Fruit fly (Drosophila melanogaster) whole organism, embryonic: ENCODE results near the gene CG43448.

Source experiments
- Atf-2 ChIP-seq: fragments of 200-800 bp; sonication (Bioruptor generic); optimal IDR thresholded peaks from 2 replicates; lab custom pipeline; 2016; ENCODE audit warnings: missing biosample characterization, missing genetic modification characterization
- Atf6 ChIP-seq: fragments of 200-800 bp; sonication (Bioruptor generic); IDR thresholded peaks from 2 replicates; pipeline ENCODE4 v1.3.6; 2022; ENCODE audit warnings: missing biosample characterization, missing genetic modification characterization
- CG10209 ChIP-seq: fragments of 200-800 bp; sonication (Bioruptor generic); optimal IDR thresholded peaks from 3 replicates; lab custom pipeline; 2017; ENCODE audit warnings: missing biosample characterization, mild to moderate bottlenecking, missing genetic modification characterization, missing genetic modification reagents
- CG10565 ChIP-seq: fragments of 200-800 bp; sonication (Bioruptor generic); optimal IDR thresholded peaks from 3 replicates; lab custom pipeline; 2016; ENCODE audit warnings: missing biosample characterization, mild to moderate bottlenecking, missing genetic modification characterization
- CG12104 ChIP-seq: fragments of 200-800 bp; sonication (Bioruptor generic); optimal IDR thresholded peaks from 3 replicates; lab custom pipeline; 2016; ENCODE audit warnings: missing biosample characterization, missing genetic modification characterization
- CG1233 ChIP-seq: fragments of 200-800 bp; sonication (Bioruptor generic); optimal IDR thresholded peaks from 4 replicates; lab custom pipeline; 2018; ENCODE audit warnings: missing biosample characterization, mild to moderate bottlenecking, missing genetic modification characterization
- CG13123 ChIP-seq: fragments of 200-800 bp; sonication (Bioruptor generic); optimal IDR thresholded peaks from 2 replicates; lab custom pipeline; 2016; ENCODE audit warnings: missing biosample characterization, missing genetic modification characterization
- CG14710 ChIP-seq: fragments of 200-800 bp; sonication (Bioruptor generic); optimal IDR thresholded peaks from 3 replicates; lab custom pipeline; 2019; ENCODE audit warnings: missing biosample characterization, mild to moderate bottlenecking, missing genetic modification characterization, moderate library complexity
- CG14965 ChIP-seq: fragments of 200-800 bp; sonication (Bioruptor generic); optimal IDR thresholded peaks from 2 replicates; lab custom pipeline; 2016; ENCODE audit warnings: missing biosample characterization, missing genetic modification characterization, borderline replicate concordance
- CG1602 ChIP-seq: fragments of 200-800 bp; sonication (Bioruptor generic); optimal IDR thresholded peaks from 3 replicates; lab custom pipeline; 2016; ENCODE audit warnings: missing biosample characterization, missing genetic modification characterization
- CG17829 ChIP-seq: fragments of 200-800 bp; optimal IDR thresholded peaks from 2 replicates; lab custom pipeline; 2019; ENCODE audit warnings: missing biosample characterization, mild to moderate bottlenecking, missing genetic modification characterization, moderate library complexity
- CG2202 ChIP-seq: fragments of 200-800 bp; sonication (Bioruptor generic); optimal IDR thresholded peaks from 2 replicates; lab custom pipeline; 2018; ENCODE audit warnings: missing biosample characterization, mild to moderate bottlenecking, missing genetic modification characterization
- CG31388 ChIP-seq: fragments of 200-800 bp; sonication (Bioruptor generic); optimal IDR thresholded peaks from 2 replicates; lab custom pipeline; 2016; ENCODE audit warnings: missing biosample characterization, missing genetic modification characterization
- CG42726 ChIP-seq: fragments of 200-800 bp; sonication (Bioruptor generic); IDR thresholded peaks from 2 replicates; pipeline ENCODE4 v1.3.6; 2022; ENCODE audit warnings: missing biosample characterization, missing genetic modification characterization; ENCODE audit not compliant: partially characterized antibody
- CG4820 ChIP-seq: fragments of 200-800 bp; sonication (Bioruptor generic); optimal IDR thresholded peaks from 3 replicates; lab custom pipeline; 2016; ENCODE audit warnings: missing biosample characterization, missing genetic modification characterization
- CG6791 ChIP-seq: fragments of 200-800 bp; sonication (Bioruptor generic); IDR thresholded peaks from 3 replicates; pipeline ENCODE4 v1.3.6; 2022; ENCODE audit warnings: missing biosample characterization, missing genetic modification characterization; ENCODE audit not compliant: partially characterized antibody
- CG7556 ChIP-seq: fragments of 200-800 bp; sonication (Bioruptor generic); optimal IDR thresholded peaks from 2 replicates; lab custom pipeline; 2017; ENCODE audit warnings: missing biosample characterization, mild to moderate bottlenecking, missing genetic modification characterization
- CG8388 ChIP-seq: fragments of 200-800 bp; sonication (Bioruptor generic); optimal IDR thresholded peaks from 2 replicates; lab custom pipeline; 2019; ENCODE audit warnings: missing biosample characterization, mild to moderate bottlenecking, missing genetic modification characterization, moderate library complexity
- CG8924 ChIP-seq: fragments of 200-800 bp; optimal IDR thresholded peaks from 3 replicates; lab custom pipeline; 2019; ENCODE audit warnings: missing biosample characterization, mild to moderate bottlenecking, missing genetic modification characterization, moderate library complexity
- CG9215 ChIP-seq: fragments of 200-800 bp; sonication (Bioruptor generic); IDR thresholded peaks from 2 replicates; pipeline ENCODE4 v1.3.6; 2022; ENCODE audit warnings: missing biosample characterization, missing genetic modification characterization
- CoRest ChIP-seq: fragments of 200-800 bp; sonication (Bioruptor generic); optimal IDR thresholded peaks from 3 replicates; lab custom pipeline; 2018; ENCODE audit warnings: missing biosample characterization, mild to moderate bottlenecking, missing genetic modification characterization, moderate library complexity
- Deaf1 ChIP-seq: fragments of 200-800 bp; optimal IDR thresholded peaks from 3 replicates; lab custom pipeline; 2019; ENCODE audit warnings: missing biosample characterization, mild to moderate bottlenecking, missing genetic modification characterization, moderate library complexity
- E2f1 ChIP-seq: fragments of 200-800 bp; sonication (Bioruptor generic); IDR thresholded peaks from 2 replicates; pipeline ENCODE4 v1.3.6; 2022; ENCODE audit warnings: missing biosample characterization, missing genetic modification characterization
- Eip74EF ChIP-seq, 2 experiments: fragments of 200-800 bp in 1 of 2; fragments of >200 bp in 1 of 2; sonication (Bioruptor generic) in 1 of 2; optimal IDR thresholded peaks; 2 replicates each; lab custom pipeline; 2017 to 2019; ENCODE audit warnings: missing biosample characterization in 2 of 2, missing genetic modification characterization in 2 of 2, mild to moderate bottlenecking in 1 of 2, moderate library complexity in 1 of 2
- Fer1 ChIP-seq: fragments of 200-800 bp; sonication (Bioruptor generic); optimal IDR thresholded peaks from 2 replicates; lab custom pipeline; 2017; ENCODE audit warnings: missing biosample characterization, mild to moderate bottlenecking, missing genetic modification characterization
- Hey ChIP-seq: fragments of 200-800 bp; sonication (Bioruptor generic); optimal IDR thresholded peaks from 3 replicates; lab custom pipeline; 2018; ENCODE audit warnings: missing biosample characterization, mild to moderate bottlenecking, missing genetic modification characterization
- Neu2 ChIP-seq: fragments of 200-800 bp; sonication (Bioruptor generic); optimal IDR thresholded peaks from 3 replicates; lab custom pipeline; 2016; ENCODE audit warnings: missing biosample characterization, missing genetic modification characterization, borderline replicate concordance
- Optix ChIP-seq: fragments of 200-800 bp; sonication (Bioruptor generic); IDR thresholded peaks from 3 replicates; pipeline ENCODE4 v1.3.6; 2022; ENCODE audit warnings: missing biosample characterization, missing genetic modification characterization
- Rfx ChIP-seq: fragments of 200-800 bp; sonication (Bioruptor generic); IDR thresholded peaks from 2 replicates; pipeline ENCODE4 v1.3.6; 2022; ENCODE audit warnings: missing biosample characterization, missing genetic modification characterization
- Sox102F ChIP-seq: fragments of 200-800 bp; sonication (Bioruptor generic); optimal IDR thresholded peaks from 2 replicates; lab custom pipeline; 2018; ENCODE audit warnings: missing biosample characterization, mild to moderate bottlenecking, missing genetic modification characterization, moderate library complexity
- cas ChIP-seq: fragments of 200-800 bp; sonication (Bioruptor generic); IDR thresholded peaks from 2 replicates; pipeline ENCODE4 v1.3.6; 2022; ENCODE audit warnings: missing biosample characterization, missing genetic modification characterization
- crc ChIP-seq: fragments of 200-800 bp; sonication (Bioruptor generic); optimal IDR thresholded peaks from 2 replicates; lab custom pipeline; 2016; ENCODE audit warnings: missing biosample characterization, missing genetic modification characterization
- dati ChIP-seq: fragments of 200-800 bp; sonication (Bioruptor generic); IDR thresholded peaks from 2 replicates; pipeline ENCODE4 v1.3.6; 2022; ENCODE audit warnings: missing biosample characterization, missing genetic modification characterization
- dmrt11E ChIP-seq: fragments of 200-800 bp; sonication (Bioruptor generic); optimal IDR thresholded peaks from 3 replicates; lab custom pipeline; 2018; ENCODE audit warnings: missing biosample characterization, mild to moderate bottlenecking, missing genetic modification characterization, moderate library complexity
- gce ChIP-seq: fragments of 200-800 bp; sonication (Bioruptor generic); IDR thresholded peaks from 3 replicates; pipeline ENCODE4 v1.3.6; 2022; ENCODE audit warnings: missing biosample characterization, missing genetic modification characterization
- ken ChIP-seq: fragments of 200-800 bp; sonication (Bioruptor generic); IDR thresholded peaks from 3 replicates; pipeline ENCODE4 v1.3.6; 2022; ENCODE audit warnings: missing biosample characterization, missing genetic modification characterization
- onecut ChIP-seq: fragments of 200-800 bp; sonication (Bioruptor generic); IDR thresholded peaks from 2 replicates; pipeline ENCODE4 v1.3.6; 2022; ENCODE audit warnings: missing biosample characterization, missing genetic modification characterization
- pan ChIP-seq, 4 experiments: fragments of >200 bp in 3 of 4; fragments of 200-800 bp in 1 of 4; sonication (Bioruptor generic) in 1 of 4; optimal IDR thresholded peaks in 3 of 4; IDR thresholded peaks in 1 of 4; 2 replicates each; pipeline versions ENCODE4 v1.3.6 to Lab custom; 2017 to 2022; ENCODE audit warnings: missing biosample characterization in 2 of 4, missing genetic modification characterization in 2 of 4, mixed read lengths in 1 of 4
- peb ChIP-seq: fragments of 200-800 bp; sonication (Bioruptor generic); IDR thresholded peaks from 2 replicates; pipeline ENCODE4 v1.3.6; 2022; ENCODE audit warnings: missing biosample characterization, missing genetic modification characterization
- pzg ChIP-seq: fragments of 200-800 bp; sonication (Bioruptor generic); optimal IDR thresholded peaks from 3 replicates; lab custom pipeline; 2018; ENCODE audit warnings: missing biosample characterization, mild to moderate bottlenecking, missing genetic modification characterization, moderate library complexity
- ranshi ChIP-seq: fragments of 200-800 bp; sonication (Bioruptor generic); IDR thresholded peaks from 2 replicates; pipeline ENCODE4 v1.3.6; 2022; ENCODE audit warnings: missing biosample characterization, missing genetic modification characterization
- sens-2 ChIP-seq: fragments of 200-800 bp; sonication (Bioruptor generic); IDR thresholded peaks from 2 replicates; pipeline ENCODE4 v1.3.6; 2022; ENCODE audit warnings: missing biosample characterization, missing genetic modification characterization
- sisA ChIP-seq: fragments of 200-800 bp; sonication (Bioruptor generic); IDR thresholded peaks from 2 replicates; pipeline ENCODE4 v1.3.6; 2022; ENCODE audit warnings: missing biosample characterization, missing genetic modification characterization
- slbo ChIP-seq: fragments of 200-800 bp; sonication (Bioruptor generic); IDR thresholded peaks from 2 replicates; pipeline ENCODE4 v1.3.6; 2022; ENCODE audit warnings: missing biosample characterization, missing genetic modification characterization
- sug ChIP-seq: fragments of 200-800 bp; optimal IDR thresholded peaks from 2 replicates; lab custom pipeline; 2019; ENCODE audit warnings: missing biosample characterization, mild to moderate bottlenecking, missing genetic modification characterization, moderate library complexity
- tgo ChIP-seq: fragments of 200-800 bp; sonication (Bioruptor generic); IDR thresholded peaks from 3 replicates; pipeline ENCODE4 v1.3.6; 2022; ENCODE audit warnings: missing biosample characterization, missing genetic modification characterization
- tin ChIP-seq: fragments of 200-800 bp; sonication (Bioruptor generic); optimal IDR thresholded peaks from 3 replicates; lab custom pipeline; 2016; ENCODE audit warnings: missing biosample characterization, missing genetic modification characterization
- vnd ChIP-seq: fragments of 200-800 bp; sonication (Bioruptor generic); IDR thresholded peaks from 3 replicates; pipeline ENCODE4 v1.3.6; 2022; ENCODE audit warnings: missing biosample characterization, missing genetic modification characterization; ENCODE audit not compliant: partially characterized antibody
- zen ChIP-seq: fragments of 200-800 bp; sonication (Bioruptor generic); optimal IDR thresholded peaks from 3 replicates; lab custom pipeline; 2018; ENCODE audit warnings: missing biosample characterization, mild to moderate bottlenecking, missing genetic modification characterization, moderate library complexity
- zf30C ChIP-seq: fragments of 200-800 bp; sonication (Bioruptor generic); optimal IDR thresholded peaks from 3 replicates; lab custom pipeline; 2018; ENCODE audit warnings: missing biosample characterization, mild to moderate bottlenecking, missing genetic modification characterization

Gene CG43448

dm6 chr3R:30263708-30264107, 26.2 kb upstream of the CG43448 start (continued):
- TF ChIP-seq sens-2 (GFP tag; lab: Robert Waterston, UW) (no peak), ken (0 out of 3 replicates have a peak, but pooled peaks have one; percentile 42), ranshi (GFP tag; lab: Robert Waterston, UW) (peak; percentile 15; the same call in 1 of the 2 replicates), CG1602 (GFP tag; lab: Kevin White, UChicago) (peak; percentile 40), CG8924 (tag; lab: Kevin White, UChicago) (peak; percentile 35), sug (tag; lab: Kevin White, UChicago) (no peak), CG14710 (tag; lab: Kevin White, UChicago) (peak; percentile 28), CG10209 (peak; percentile 26), CoRest (tag; lab: Kevin White, UChicago) (peak; percentile 41), dmrt11E (tag; lab: Kevin White, UChicago) (peak; percentile 75), E2f1 (no peak; the same call in 1 of the 2 replicates), zen (peak; percentile 25), Hey (no peak), vnd (no peak), CG1233 (GFP tag; lab: Kevin White, UChicago) (peak; percentile 27), CG9215 (GFP tag; lab: Robert Waterston, UW) (no peak), Eip74EF (GFP tag; optimal IDR thresholded peaks at IDR 0.05; lab: Kevin White, UChicago) (peak in 1 of 2 experiments; percentile 13), gce (GFP tag; lab: Robert Waterston, UW) (no peak), CG8388 (GFP tag; lab: Kevin White, UChicago) (peak; percentile 51), pan (optimal IDR thresholded peaks at IDR 0.05; lab: Kevin White, UChicago) (no peak), pan (GFP tag; optimal IDR thresholded peaks at IDR 0.05 in 1 of 2, IDR thresholded peaks at IDR 0.05 in 1 of 2) (peak in 1 of 2 experiments; percentile 38), tin (GFP tag; lab: Kevin White, UChicago) (peak; percentile 19), dati (no peak), Sox102F (GFP tag; lab: Kevin White, UChicago) (peak; percentile 37), CG42726 (no peak), CG2202 (peak; percentile 24), Rfx (GFP tag; lab: Robert Waterston, UW) (no peak), sisA (GFP tag; lab: Robert Waterston, UW) (peak; percentile 39; the same call in 1 of the 2 replicates), CG13123 (no peak), Atf6 (no peak), CG14965 (GFP tag; lab: Kevin White, UChicago) (no peak), CG10565 (GFP tag; lab: Kevin White, UChicago) (no peak), Deaf1 (tag; lab: Kevin White, UChicago) (no peak), Optix (no peak), CG6791 (GFP tag; lab: Robert Waterston, UW) (no peak), CG31388 (GFP tag; lab: Kevin White, UChicago) (no peak), pzg (GFP tag; lab: Kevin White, UChicago) (no peak), tgo (GFP tag; lab: Robert Waterston, UW) (0 out of 3 replicates have a peak, but pooled peaks have one; percentile 33), CG4820 (GFP tag; lab: Kevin White, UChicago) (peak; percentile 14), zf30C (GFP tag; lab: Kevin White, UChicago) (peak; percentile 67), crc (no peak), slbo (no peak), Atf-2 (GFP tag; lab: Kevin White, UChicago) (no peak), Neu2 (GFP tag; lab: Kevin White, UChicago) (no peak), Fer1 (GFP tag; lab: Kevin White, UChicago) (no peak), peb (GFP tag; lab: Robert Waterston, UW) (0 out of 2 replicates have a peak, but pooled peaks have one; percentile 23), CG17829 (tag; lab: Kevin White, UChicago) (peak; percentile 72), cas (GFP tag; lab: Robert Waterston, UW) (no peak), CG7556 (GFP tag; lab: Kevin White, UChicago) (peak; percentile 38), onecut (GFP tag; lab: Robert Waterston, UW) (0 out of 2 replicates have a peak, but pooled peaks have one; percentile 24), CG12104 (GFP tag; lab: Kevin White, UChicago) (no peak)
